Fruit fly (Drosophila melanogaster): Measurements from ENCODE around the gene to.

DNA sequence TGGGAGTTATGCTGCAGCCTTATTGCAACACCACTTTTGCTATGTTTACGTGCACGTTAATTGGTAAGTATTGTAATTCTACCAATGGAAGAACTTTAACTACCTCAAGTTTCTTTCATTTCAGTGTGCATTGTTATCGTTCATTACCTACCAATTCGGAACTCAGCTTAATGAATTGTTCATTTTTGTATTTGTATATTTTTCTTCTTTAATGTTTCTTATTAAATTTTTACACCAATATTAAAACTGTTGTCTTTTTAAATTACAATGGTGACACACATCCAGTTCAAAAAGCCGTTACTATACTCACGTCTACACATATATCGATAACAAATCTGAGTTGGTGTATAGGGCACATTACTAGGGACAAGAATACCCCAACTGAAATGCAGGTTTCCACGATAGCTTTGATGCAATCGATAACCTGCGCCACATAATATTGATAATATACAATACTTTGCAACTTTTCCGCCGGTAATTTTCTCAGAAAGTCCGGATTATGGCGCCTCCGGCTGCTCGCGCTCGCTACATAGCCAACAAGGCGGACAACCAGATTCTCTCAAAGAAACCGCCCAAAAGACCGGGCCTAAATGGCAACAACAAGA lies 18.7 kb upstream of the to start, which contains the start of gene Alg9:
- TF ChIP-seq CG34367 (tag; optimal IDR thresholded peaks at IDR 0.05) (no peak), CG9948 (tag; optimal IDR thresholded peaks at IDR 0.05) (no peak), EcR (GFP tag; optimal IDR thresholded peaks at IDR 0.05) (no peak), CG15710 (tag; optimal IDR thresholded peaks at IDR 0.05) (no peak)
